Worm (Caenorhabditis elegans) whole organism, L2 larva: Measurements from ENCODE around the gene F41G3.18.

Source experiments
- C34F6.9 ChIP-seq: fragments of 150-350 bp; optimal IDR thresholded peaks from 2 replicates; lab custom pipeline; 2014; ENCODE audit warnings: missing biosample characterization, missing genetic modification characterization
- F13H6.1 ChIP-seq: sonication (generic microtip); optimal IDR thresholded peaks from 2 replicates; lab custom pipeline; 2016; ENCODE audit warnings: missing genetic modification characterization, missing compliant biosample characterization
- R02D3.7 ChIP-seq: fragments of 150-350 bp; optimal IDR thresholded peaks from 2 replicates; lab custom pipeline; 2014; ENCODE audit warnings: missing biosample characterization, missing genetic modification characterization
- ZK546.5 ChIP-seq: sonication (generic microtip); optimal IDR thresholded peaks from 2 replicates; lab custom pipeline; 2017; ENCODE audit warnings: missing biosample characterization, missing genetic modification characterization
- alr-1 ChIP-seq: fragments of 150-350 bp; optimal IDR thresholded peaks from 2 replicates; lab custom pipeline; 2014; ENCODE audit warnings: missing biosample characterization, missing genetic modification characterization
- aly-2 ChIP-seq: fragments of 150-350 bp; optimal IDR thresholded peaks from 2 replicates; lab custom pipeline; 2014; ENCODE audit warnings: missing biosample characterization, missing genetic modification characterization
- ceh-16 ChIP-seq: fragments of 150-350 bp; optimal IDR thresholded peaks from 2 replicates; lab custom pipeline; 2014; ENCODE audit warnings: missing biosample characterization, missing genetic modification characterization
- crh-2 ChIP-seq: sonication (generic microtip); optimal IDR thresholded peaks from 2 replicates; lab custom pipeline; 2017; ENCODE audit warnings: missing biosample characterization, missing genetic modification characterization
- dmd-4 ChIP-seq: sonication (generic microtip); optimal IDR thresholded peaks from 2 replicates; lab custom pipeline; 2017; ENCODE audit warnings: missing biosample characterization, missing genetic modification characterization
- egl-27 ChIP-seq: sonication (generic microtip); optimal IDR thresholded peaks from 3 replicates; lab custom pipeline; 2017; ENCODE audit warnings: missing biosample characterization, missing genetic modification reagents, missing genetic modification characterization
- elt-1 ChIP-seq: fragments of 150-350 bp; optimal IDR thresholded peaks from 2 replicates; lab custom pipeline; 2014; ENCODE audit warnings: missing biosample characterization, missing genetic modification characterization
- fos-1 ChIP-seq: fragments of 150-350 bp; optimal IDR thresholded peaks from 2 replicates; lab custom pipeline; 2014; ENCODE audit warnings: missing biosample characterization, missing genetic modification characterization
- gmeb-1 ChIP-seq: fragments of 150-350 bp; optimal IDR thresholded peaks from 2 replicates; lab custom pipeline; 2014; ENCODE audit warnings: missing biosample characterization, missing genetic modification characterization
- lin-13 ChIP-seq: fragments of 150-350 bp; optimal IDR thresholded peaks from 2 replicates; lab custom pipeline; 2014; ENCODE audit warnings: missing biosample characterization, missing genetic modification reagents, missing genetic modification characterization
- lin-39 ChIP-seq: fragments of 150-350 bp; optimal IDR thresholded peaks from 2 replicates; lab custom pipeline; 2014; ENCODE audit warnings: missing biosample characterization, missing genetic modification reagents, missing genetic modification characterization
- lsy-2 ChIP-seq, 2 experiments: fragments of 150-350 bp in 1 of 2; sonication (generic microtip) in 1 of 2; optimal IDR thresholded peaks; 2 replicates each; lab custom pipeline; 2014 to 2017; ENCODE audit warnings: missing biosample characterization in 2 of 2, missing genetic modification characterization in 2 of 2
- mdl-1 ChIP-seq, 2 experiments: fragments of 150-350 bp in 1 of 2; sonication (generic microtip) in 1 of 2; optimal IDR thresholded peaks; 2 replicates each; lab custom pipeline; 2017; ENCODE audit warnings: missing biosample characterization in 2 of 2, missing genetic modification characterization in 2 of 2
- nhr-10 ChIP-seq: sonication (generic microtip); optimal IDR thresholded peaks from 2 replicates; lab custom pipeline; 2017; ENCODE audit warnings: missing biosample characterization, missing genetic modification characterization
- nhr-12 ChIP-seq: fragments of 150-350 bp; optimal IDR thresholded peaks from 2 replicates; lab custom pipeline; 2014; ENCODE audit warnings: missing biosample characterization, missing genetic modification characterization
- nhr-129 ChIP-seq: fragments of 150-350 bp; optimal IDR thresholded peaks from 2 replicates; lab custom pipeline; 2014; ENCODE audit warnings: missing biosample characterization, missing genetic modification characterization
- nhr-23 ChIP-seq: fragments of 150-350 bp; optimal IDR thresholded peaks from 2 replicates; lab custom pipeline; 2014; ENCODE audit warnings: missing biosample characterization, missing genetic modification reagents, missing genetic modification characterization
- nhr-237 ChIP-seq: fragments of 150-350 bp; optimal IDR thresholded peaks from 2 replicates; lab custom pipeline; 2014; ENCODE audit warnings: missing biosample characterization, missing genetic modification characterization
- nhr-25 ChIP-seq: fragments of 150-350 bp; sonication (generic microtip); optimal IDR thresholded peaks from 3 replicates; lab custom pipeline; 2014; ENCODE audit warnings: missing biosample characterization, missing genetic modification characterization
- nhr-77 ChIP-seq: fragments of 150-350 bp; optimal IDR thresholded peaks from 2 replicates; lab custom pipeline; 2014; ENCODE audit warnings: missing biosample characterization, missing genetic modification characterization
- sem-4 ChIP-seq: fragments of 150-350 bp; optimal IDR thresholded peaks from 2 replicates; lab custom pipeline; 2014; ENCODE audit warnings: missing biosample characterization, missing genetic modification reagents, missing genetic modification characterization
- skn-1 ChIP-seq: sonication (generic microtip); optimal IDR thresholded peaks from 2 replicates; lab custom pipeline; 2017; ENCODE audit warnings: missing biosample characterization, missing genetic modification characterization
- sma-3 ChIP-seq: sonication (generic microtip); optimal IDR thresholded peaks from 2 replicates; lab custom pipeline; 2016; ENCODE audit warnings: missing genetic modification reagents, missing genetic modification characterization, missing compliant biosample characterization
- sma-9 ChIP-seq, 2 experiments: fragments of 150-350 bp in 1 of 2; sonication (generic microtip) in 1 of 2; optimal IDR thresholded peaks; 2 replicates each; lab custom pipeline; 2014 to 2016; ENCODE audit warnings: missing genetic modification characterization in 2 of 2, mild to moderate bottlenecking in 1 of 2, missing biosample characterization in 1 of 2, missing compliant biosample characterization in 1 of 2, missing genetic modification reagents in 1 of 2, moderate library complexity in 1 of 2
- snpc-4 ChIP-seq: fragments of 150-350 bp; optimal IDR thresholded peaks from 2 replicates; lab custom pipeline; 2014; ENCODE audit warnings: missing biosample characterization, missing genetic modification characterization
- unc-55 ChIP-seq: fragments of 150-350 bp; sonication (generic microtip); optimal IDR thresholded peaks from 3 replicates; lab custom pipeline; 2014; ENCODE audit warnings: missing biosample characterization, missing genetic modification reagents, missing genetic modification characterization
- unc-62 ChIP-seq: fragments of 150-350 bp; optimal IDR thresholded peaks from 2 replicates; lab custom pipeline; 2014; ENCODE audit warnings: missing biosample characterization, missing genetic modification reagents, missing genetic modification characterization
- zag-1 ChIP-seq: fragments of 150-350 bp; optimal IDR thresholded peaks from 2 replicates; lab custom pipeline; 2014; ENCODE audit warnings: missing biosample characterization, missing genetic modification characterization
- ztf-11 ChIP-seq: sonication (generic microtip); optimal IDR thresholded peaks from 2 replicates; lab custom pipeline; 2017; ENCODE audit warnings: missing biosample characterization, missing genetic modification characterization
- ztf-4 ChIP-seq: fragments of 150-350 bp; optimal IDR thresholded peaks from 2 replicates; lab custom pipeline; 2014; ENCODE audit warnings: missing biosample characterization, missing genetic modification characterization

F41G3.18 gene

ce11 chrII:6768014-6768413, at the start of gene F41G3.18:
Gene F41G3.18, plus strand, starts transcription at chrII:6768314.
- TF ChIP-seq fos-1 (peak; percentile 35), sma-9 (GFP tag; optimal IDR thresholded peaks at IDR 0.05; lab: Kevin White, UChicago) (no peak), sma-9 (tag; optimal IDR thresholded peaks at IDR 0.05; lab: Kevin White, UChicago) (no peak), ztf-4 (no peak)

DNA sequence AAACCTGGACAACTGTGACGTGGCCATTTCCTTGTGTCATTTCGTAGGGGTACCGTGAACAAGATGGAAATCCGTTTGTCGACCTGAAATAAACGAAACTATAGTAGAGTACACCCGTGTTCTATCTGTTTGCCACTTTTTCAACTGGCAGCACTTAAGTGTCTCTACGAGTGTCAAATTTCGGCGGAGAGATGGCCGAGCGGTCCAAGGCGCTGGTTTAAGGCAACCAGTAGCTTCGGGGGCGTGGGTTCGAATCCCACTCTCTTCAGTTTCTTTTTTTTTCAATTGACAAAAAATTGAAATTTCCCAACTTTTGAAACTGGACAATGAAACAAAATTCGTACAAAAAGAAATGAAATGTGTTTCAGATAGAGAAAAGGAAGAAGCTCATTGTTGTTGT, 46.5 kb upstream of the F41G3.18 start:
- TF ChIP-seq nhr-129 (tag; lab: Kevin White, UChicago): peak; percentile 54
- peak; percentile 30 for TF ChIP-seq crh-2
- TF ChIP-seq gmeb-1 (tag; lab: Kevin White, UChicago): peak; percentile 26
- peak; percentile 3 for TF ChIP-seq F13H6.1 (tag; lab: Kevin White, UChicago)
- TF ChIP-seq snpc-4 (tag; lab: Kevin White, UChicago): peak; percentile 17
- peak in 1 of 2 experiments; percentile 39 for TF ChIP-seq lsy-2 (tag; optimal IDR thresholded peaks at IDR 0.05; lab: Kevin White, UChicago)
- TF ChIP-seq nhr-23 (tag; lab: Kevin White, UChicago): no peak
- peak; percentile 11 for TF ChIP-seq sma-9 (GFP tag; optimal IDR thresholded peaks at IDR 0.05; lab: Kevin White, UChicago)
- TF ChIP-seq sma-9 (tag; optimal IDR thresholded peaks at IDR 0.05; lab: Kevin White, UChicago): no peak
- peak; percentile 14 for TF ChIP-seq lin-13 (GFP tag; lab: Kevin White, UChicago)
- no peak for TF ChIP-seq ZK546.5
- TF ChIP-seq mdl-1 (tag; optimal IDR thresholded peaks at IDR 0.05; lab: Kevin White, UChicago): no peak
- TF ChIP-seq C34F6.9 (tag; lab: Kevin White, UChicago): peak; percentile 23
- TF ChIP-seq nhr-237: no peak

DNA sequence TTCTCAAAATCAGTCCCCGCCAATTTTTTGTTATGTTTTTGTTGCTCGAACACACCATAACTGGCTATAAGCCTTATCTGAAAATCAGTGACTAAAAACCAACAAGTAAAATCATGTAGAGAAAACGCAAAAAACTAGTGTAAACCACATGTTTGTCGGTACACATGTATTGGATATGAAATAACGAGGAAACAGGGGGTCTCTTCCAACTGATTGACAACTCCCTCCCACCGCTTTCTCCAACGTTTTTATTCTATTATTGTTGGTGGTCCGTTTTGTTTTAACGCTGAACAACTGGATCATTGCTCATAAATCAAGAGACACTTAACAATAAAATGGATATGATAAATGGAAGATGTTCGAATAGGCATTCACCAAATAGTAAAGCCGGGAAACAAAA, 41.3 kb upstream of the F41G3.18 start:
- TF ChIP-seq sma-3 (GFP tag; lab: Kevin White, UChicago) (no peak), crh-2 (no peak), lsy-2 (tag; optimal IDR thresholded peaks at IDR 0.05; lab: Kevin White, UChicago) (no peak), lin-13 (GFP tag; lab: Kevin White, UChicago) (no peak), F13H6.1 (tag; lab: Kevin White, UChicago) (no peak), ceh-16 (tag; lab: Kevin White, UChicago) (no peak), alr-1 (tag; lab: Kevin White, UChicago) (no peak), snpc-4 (tag; lab: Kevin White, UChicago) (no peak), sem-4 (tag; lab: Kevin White, UChicago) (no peak), lin-39 (tag; lab: Kevin White, UChicago) (no peak), nhr-237 (no peak), elt-1 (no peak), ztf-11 (no peak), gmeb-1 (tag; lab: Kevin White, UChicago) (no peak)

DNA sequence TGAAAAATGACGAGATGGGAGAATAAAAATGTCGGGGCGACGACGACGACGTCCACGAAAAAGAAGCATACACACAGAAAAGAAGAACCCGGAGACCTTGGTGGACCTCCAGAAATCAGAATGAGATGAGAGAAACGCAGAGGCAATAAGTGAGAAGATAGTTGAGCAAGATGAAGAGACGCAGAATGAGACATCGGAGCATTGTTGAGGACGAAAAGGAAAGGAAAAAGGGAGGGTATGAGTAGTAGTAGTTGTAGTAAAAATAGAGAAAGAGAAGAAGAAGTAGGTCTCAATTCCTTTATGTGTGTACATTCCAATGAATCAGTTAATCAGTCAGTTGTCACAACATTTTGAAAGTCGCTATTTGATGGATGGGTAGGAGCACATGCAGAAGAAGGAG, 38.8 kb upstream of the F41G3.18 start, which contains the start of gene T14B4.8:
TSS of gene T14B4.8 (minus strand) at position 60 of the 400 bp plus-strand sequence.
- peak; percentile 45 for TF ChIP-seq C34F6.9 (tag; lab: Kevin White, UChicago)
- peak; percentile 51 for TF ChIP-seq unc-55 (GFP tag; lab: Kevin White, UChicago)
- no peak for TF ChIP-seq nhr-77
- TF ChIP-seq gmeb-1 (tag; lab: Kevin White, UChicago): no peak
- peak; percentile 18 for TF ChIP-seq nhr-129 (tag; lab: Kevin White, UChicago)
- TF ChIP-seq dmd-4 (tag; lab: Kevin White, UChicago): no peak
- TF ChIP-seq zag-1 (tag; lab: Kevin White, UChicago): peak; percentile 23
- TF ChIP-seq nhr-10 (tag; lab: Kevin White, UChicago): no peak
- TF ChIP-seq snpc-4 (tag; lab: Kevin White, UChicago): peak; percentile 4
- TF ChIP-seq lsy-2 (tag; optimal IDR thresholded peaks at IDR 0.05; lab: Kevin White, UChicago): peak in 1 of 2 experiments; percentile 8
- TF ChIP-seq, all 48 proteins: peak for 6

DNA sequence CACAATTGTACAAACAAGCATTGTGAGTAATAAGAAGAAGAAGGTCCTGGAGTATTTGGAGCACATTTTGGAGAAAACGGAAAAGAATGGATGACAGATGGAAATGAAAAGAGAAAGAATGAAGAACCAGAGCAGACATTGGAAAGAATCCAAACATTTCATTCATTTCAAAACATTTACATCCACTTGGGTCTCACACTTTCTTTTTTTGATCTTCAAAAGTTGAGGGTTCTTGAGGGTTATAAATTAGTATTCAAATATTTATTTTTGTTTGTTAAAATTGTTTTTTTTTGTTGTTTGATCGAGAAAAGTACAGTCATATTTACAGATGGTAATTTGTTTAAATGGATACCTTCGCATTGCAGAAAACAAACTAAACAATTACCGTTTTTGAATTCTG, 34.4 kb upstream of the F41G3.18 start, which contains the start of gene T14B4.9:
TSS of gene T14B4.9 (minus strand) at position 101 of the 400 bp plus-strand sequence.
- TF ChIP-seq skn-1 (tag; lab: Kevin White, UChicago) (no peak), crh-2 (no peak), snpc-4 (tag; lab: Kevin White, UChicago) (no peak), aly-2 (tag; lab: Kevin White, UChicago) (no peak), ztf-4 (no peak), ztf-11 (no peak), sma-3 (GFP tag; lab: Kevin White, UChicago) (no peak), C34F6.9 (tag; lab: Kevin White, UChicago) (no peak), R02D3.7 (tag; lab: Kevin White, UChicago) (no peak), nhr-12 (tag; lab: Kevin White, UChicago) (no peak), egl-27 (no peak), unc-62 (GFP tag; lab: Kevin White, UChicago) (no peak), nhr-25 (tag; lab: Kevin White, UChicago) (no peak)
- TF ChIP-seq, all 48 proteins: peak for 0
